Worm (Caenorhabditis elegans) whole organism, young adult: Measurements from ENCODE around the gene F19F10.1.

Experiments used
- B0336.3 ChIP-seq: fragments of 200-800 bp; sonication (Bioruptor generic); IDR thresholded peaks from 2 replicates; pipeline ENCODE4 v1.3.6; 2022; ENCODE audit warnings: missing genetic modification characterization, missing compliant biosample characterization
- C17E4.6 ChIP-seq: fragments of 200-800 bp; sonication (Bioruptor generic); IDR thresholded peaks from 2 replicates; pipeline ENCODE4 v1.3.6; 2022; ENCODE audit warnings: missing genetic modification reagents, missing genetic modification characterization, missing compliant biosample characterization
- F37B4.10 ChIP-seq: fragments of 200-800 bp; sonication (Bioruptor generic); IDR thresholded peaks from 2 replicates; pipeline ENCODE4 v1.3.6; 2022; ENCODE audit warnings: missing genetic modification characterization, missing compliant biosample characterization
- F57A8.1 ChIP-seq: fragments of 200-800 bp; sonication (Bioruptor generic); optimal IDR thresholded peaks from 2 replicates; lab custom pipeline; 2018; ENCODE audit warnings: mild to moderate bottlenecking, missing genetic modification characterization, moderate library complexity, missing compliant biosample characterization
- F57C9.4 ChIP-seq: sonication (generic microtip); optimal IDR thresholded peaks from 2 replicates; lab custom pipeline; 2017; ENCODE audit warnings: mild to moderate bottlenecking, missing genetic modification characterization, missing compliant biosample characterization
- T26A5.8 ChIP-seq: sonication (generic microtip); optimal IDR thresholded peaks from 2 replicates; lab custom pipeline; 2016; ENCODE audit warnings: missing genetic modification characterization, missing compliant biosample characterization
- Y53F4B.3 ChIP-seq: fragments of 200-800 bp; sonication (Bioruptor generic); IDR thresholded peaks from 2 replicates; pipeline ENCODE4 v1.3.6; 2022; ENCODE audit warnings: missing genetic modification reagents, missing genetic modification characterization, missing compliant biosample characterization
- Y67H2A.10 ChIP-seq: fragments of 200-800 bp; sonication (Bioruptor generic); conservative IDR thresholded peaks from 2 replicates; pipeline ENCODE4 v1.3.6; 2022; ENCODE audit warnings: missing genetic modification reagents, missing genetic modification characterization, missing compliant biosample characterization
- Y79H2A.3 ChIP-seq: fragments of 200-800 bp; sonication (Bioruptor generic); conservative IDR thresholded peaks from 2 replicates; pipeline ENCODE4 v1.3.6; 2022; ENCODE audit warnings: missing genetic modification reagents, missing genetic modification characterization, missing compliant biosample characterization
- akir-1 ChIP-seq: fragments of 200-800 bp; sonication (Bioruptor generic); optimal IDR thresholded peaks from 2 replicates; lab custom pipeline; 2018; ENCODE audit warnings: mild to moderate bottlenecking, missing genetic modification characterization, moderate library complexity, missing compliant biosample characterization
- aptf-3 ChIP-seq: fragments of 200-800 bp; sonication (Bioruptor generic); IDR thresholded peaks from 2 replicates; pipeline ENCODE4 v1.3.6; 2022; ENCODE audit warnings: missing genetic modification characterization, missing compliant biosample characterization
- athp-1 ChIP-seq: sonication (generic microtip); optimal IDR thresholded peaks from 2 replicates; lab custom pipeline; 2017; ENCODE audit warnings: mild to moderate bottlenecking, missing genetic modification characterization, missing compliant biosample characterization
- ccch-3 ChIP-seq: fragments of 200-800 bp; sonication (Bioruptor generic); optimal IDR thresholded peaks from 2 replicates; lab custom pipeline; 2018; ENCODE audit warnings: mild to moderate bottlenecking, missing genetic modification characterization, missing compliant biosample characterization
- cebp-2 ChIP-seq: fragments of 200-800 bp; sonication (Bioruptor generic); IDR thresholded peaks from 2 replicates; pipeline ENCODE4 v1.3.6; 2022; ENCODE audit warnings: missing genetic modification characterization, missing compliant biosample characterization
- ceh-100 ChIP-seq: fragments of 200-800 bp; sonication (Bioruptor generic); IDR thresholded peaks from 2 replicates; pipeline ENCODE4 v1.3.6; 2022; ENCODE audit warnings: missing genetic modification reagents, missing genetic modification characterization, missing compliant biosample characterization
- ceh-27 ChIP-seq: fragments of 200-800 bp; sonication (Bioruptor generic); optimal IDR thresholded peaks from 2 replicates; lab custom pipeline; 2018; ENCODE audit warnings: mild to moderate bottlenecking, missing genetic modification characterization, moderate library complexity, missing compliant biosample characterization
- ceh-40 ChIP-seq: fragments of 200-800 bp; sonication (Bioruptor generic); IDR thresholded peaks from 2 replicates; pipeline ENCODE4 v1.3.6; 2022; ENCODE audit warnings: missing genetic modification characterization, missing compliant biosample characterization
- ceh-58 ChIP-seq: fragments of 200-800 bp; sonication (Bioruptor generic); IDR thresholded peaks from 2 replicates; pipeline ENCODE4 v1.3.6; 2022; ENCODE audit warnings: missing genetic modification characterization, missing compliant biosample characterization
- ceh-79 ChIP-seq: sonication (generic microtip); optimal IDR thresholded peaks from 2 replicates; lab custom pipeline; 2017; ENCODE audit warnings: mild to moderate bottlenecking, missing genetic modification characterization, missing compliant biosample characterization
- chd-7 ChIP-seq: sonication (generic microtip); optimal IDR thresholded peaks from 2 replicates; lab custom pipeline; 2016; ENCODE audit warnings: mild to moderate bottlenecking, missing genetic modification characterization, moderate library complexity, missing compliant biosample characterization
- dpl-1 ChIP-seq: fragments of 150-350 bp; optimal IDR thresholded peaks from 2 replicates; lab custom pipeline; 2014; ENCODE audit warnings: missing biosample characterization, missing genetic modification reagents, missing genetic modification characterization
- efl-1 ChIP-seq: fragments of 150-350 bp; optimal IDR thresholded peaks from 2 replicates; lab custom pipeline; 2014; ENCODE audit warnings: missing biosample characterization, missing genetic modification reagents, missing genetic modification characterization
- egl-44 ChIP-seq: fragments of 200-800 bp; sonication (Bioruptor generic); IDR thresholded peaks from 2 replicates; pipeline ENCODE4 v1.3.6; 2022; ENCODE audit warnings: missing genetic modification reagents, missing genetic modification characterization, missing compliant biosample characterization
- gei-17 ChIP-seq: fragments of 200-800 bp; sonication (Bioruptor generic); optimal IDR thresholded peaks from 2 replicates; lab custom pipeline; 2018; ENCODE audit warnings: mild to moderate bottlenecking, missing genetic modification characterization, missing compliant biosample characterization
- hmg-20 ChIP-seq: fragments of 200-800 bp; sonication (Bioruptor generic); IDR thresholded peaks from 2 replicates; pipeline ENCODE4 v1.3.6; 2022; ENCODE audit warnings: missing genetic modification reagents, missing genetic modification characterization, missing compliant biosample characterization
- hrde-1 ChIP-seq: sonication (generic microtip); optimal IDR thresholded peaks from 2 replicates; lab custom pipeline; 2016; ENCODE audit warnings: missing genetic modification characterization, mild to moderate bottlenecking, missing compliant biosample characterization, moderate library complexity, missing genotype, missing genetic modification reagents, borderline replicate concordance
- hsf-1 ChIP-seq: fragments of 200-800 bp; sonication (Bioruptor generic); IDR thresholded peaks from 2 replicates; pipeline ENCODE4 v1.3.6; 2022; ENCODE audit warnings: missing genetic modification reagents, missing genetic modification characterization, missing compliant biosample characterization
- let-526 ChIP-seq: fragments of 200-800 bp; sonication (Bioruptor generic); IDR thresholded peaks from 2 replicates; pipeline ENCODE4 v1.3.6; 2022; ENCODE audit warnings: missing genetic modification reagents, missing genetic modification characterization, missing compliant biosample characterization
- lin-26 ChIP-seq: fragments of 200-800 bp; sonication (Bioruptor generic); IDR thresholded peaks from 2 replicates; pipeline ENCODE4 v1.3.6; 2022; ENCODE audit warnings: missing genetic modification reagents, missing genetic modification characterization, missing compliant biosample characterization
- madf-6 ChIP-seq: fragments of 200-800 bp; sonication (Bioruptor generic); IDR thresholded peaks from 2 replicates; pipeline ENCODE4 v1.3.6; 2022; ENCODE audit warnings: missing genetic modification reagents, missing genetic modification characterization, missing compliant biosample characterization
- madf-8 ChIP-seq: fragments of 200-800 bp; sonication (Bioruptor generic); conservative IDR thresholded peaks from 2 replicates; pipeline ENCODE4 v1.3.6; 2022; ENCODE audit warnings: missing genetic modification reagents, missing genetic modification characterization, missing compliant biosample characterization
- nhr-179 ChIP-seq: sonication (generic microtip); optimal IDR thresholded peaks from 2 replicates; lab custom pipeline; 2016; ENCODE audit warnings: mild to moderate bottlenecking, missing genetic modification characterization, missing compliant biosample characterization
- nhr-27 ChIP-seq: fragments of 200-800 bp; sonication (Bioruptor generic); optimal IDR thresholded peaks from 2 replicates; lab custom pipeline; 2018; ENCODE audit warnings: mild to moderate bottlenecking, missing genetic modification characterization, moderate library complexity, missing compliant biosample characterization
- nhr-80 ChIP-seq: sonication (generic microtip); optimal IDR thresholded peaks from 2 replicates; lab custom pipeline; 2016; ENCODE audit warnings: missing genetic modification characterization, missing compliant biosample characterization
- pbrm-1 ChIP-seq: fragments of 200-800 bp; sonication (Bioruptor generic); IDR thresholded peaks from 2 replicates; pipeline ENCODE4 v1.3.6; 2022; ENCODE audit warnings: missing genetic modification reagents, missing genetic modification characterization, missing compliant biosample characterization
- sdz-38 ChIP-seq: sonication (generic microtip); optimal IDR thresholded peaks from 2 replicates; lab custom pipeline; 2016; ENCODE audit warnings: missing genotype, missing genetic modification characterization, missing compliant biosample characterization
- sea-2 ChIP-seq: fragments of 200-800 bp; sonication (Bioruptor generic); IDR thresholded peaks from 2 replicates; pipeline ENCODE4 v1.3.6; 2022; ENCODE audit warnings: missing genetic modification characterization, missing compliant biosample characterization
- snpc-1.3 ChIP-seq: sonication (generic microtip); optimal IDR thresholded peaks from 2 replicates; lab custom pipeline; 2017; ENCODE audit warnings: missing genetic modification characterization, mild to moderate bottlenecking, missing compliant biosample characterization, antibody characterized with exemption, moderate library complexity, missing genotype, missing genetic modification reagents; ENCODE audit not compliant: insufficient read depth
- tbp1 ChIP-seq: fragments of 200-800 bp; sonication (Bioruptor generic); optimal IDR thresholded peaks from 2 replicates; lab custom pipeline; 2018; ENCODE audit warnings: mild to moderate bottlenecking, missing genetic modification characterization, missing compliant biosample characterization
- tbx-9 ChIP-seq: sonication (generic microtip); optimal IDR thresholded peaks from 2 replicates; lab custom pipeline; 2016; ENCODE audit warnings: borderline replicate concordance, missing genetic modification characterization, inconsistent platforms, missing compliant biosample characterization
- unc-130 ChIP-seq: sonication (generic microtip); optimal IDR thresholded peaks from 2 replicates; lab custom pipeline; 2016; ENCODE audit warnings: missing genetic modification reagents, missing genetic modification characterization, missing compliant biosample characterization
- unc-62 ChIP-seq: fragments of 150-350 bp; optimal IDR thresholded peaks from 2 replicates; lab custom pipeline; 2014; ENCODE audit warnings: missing biosample characterization, missing genetic modification reagents, missing genetic modification characterization
- xnd-1 ChIP-seq: sonication (generic microtip); optimal IDR thresholded peaks from 2 replicates; lab custom pipeline; 2016; ENCODE audit warnings: missing genotype, missing genetic modification reagents, missing genetic modification characterization, missing compliant biosample characterization
- zfh-2 ChIP-seq: fragments of 200-800 bp; sonication (Bioruptor generic); conservative IDR thresholded peaks from 2 replicates; pipeline ENCODE4 v1.3.6; 2022; ENCODE audit warnings: missing genetic modification reagents, missing genetic modification characterization, missing compliant biosample characterization
- ztf-22 ChIP-seq: fragments of 200-800 bp; sonication (Bioruptor generic); optimal IDR thresholded peaks from 2 replicates; lab custom pipeline; 2018; ENCODE audit warnings: mild to moderate bottlenecking, missing genetic modification characterization, moderate library complexity, missing compliant biosample characterization
- ztf-26 ChIP-seq: sonication (generic microtip); optimal IDR thresholded peaks from 2 replicates; lab custom pipeline; 2017; ENCODE audit warnings: missing genetic modification characterization, missing compliant biosample characterization

Gene F19F10.1

ce11 chrV:7600149-7600548 is 37.1 kb downstream of the F19F10.1 start, which contains the start of gene C50E3.9:
C50E3.9 (minus strand) TSS chrV:7600249.
- TF ChIP-seq pbrm-1 (GFP tag; lab: Robert Waterston, UW) (no peak), aptf-3 (GFP tag; lab: Robert Waterston, UW) (no peak), akir-1 (no peak), let-526 (GFP tag; lab: Robert Waterston, UW) (no peak), F37B4.10 (no peak), hsf-1 (no peak), ceh-100 (GFP tag; lab: Robert Waterston, UW) (no peak), ceh-79 (tag; lab: Kevin White, UChicago) (no peak)

ce11 chrV:7601443-7601842 is 38.4 kb downstream of the F19F10.1 start, which contains the start of gene scl-26:
scl-26 (minus strand) TSS chrV:7601543.
- no peak for TF ChIP-seq snpc-1.3 (tag; lab: Kevin White, UChicago)
- no peak for TF ChIP-seq unc-62 (GFP tag; lab: Kevin White, UChicago)
- no peak for TF ChIP-seq tbp1 (GFP tag; lab: Kevin White, UChicago)
- no peak for TF ChIP-seq egl-44 (GFP tag; lab: Robert Waterston, UW)
- TF ChIP-seq sea-2 (GFP tag; lab: Robert Waterston, UW) = no peak
- TF ChIP-seq zfh-2 (GFP tag; lab: Robert Waterston, UW) = no peak
- no peak for TF ChIP-seq athp-1 (tag; lab: Kevin White, UChicago)
- no peak for TF ChIP-seq C17E4.6
- no peak for TF ChIP-seq cebp-2 (GFP tag; lab: Robert Waterston, UW)
- no peak for TF ChIP-seq ceh-27 (GFP tag; lab: Kevin White, UChicago)
- TF ChIP-seq T26A5.8 (tag; lab: Kevin White, UChicago) = no peak
- no peak for TF ChIP-seq B0336.3 (GFP tag; lab: Robert Waterston, UW)
- TF ChIP-seq ceh-58 (GFP tag; lab: Robert Waterston, UW) = no peak
- TF ChIP-seq gei-17 (GFP tag; lab: Kevin White, UChicago) = no peak
- TF ChIP-seq F37B4.10 = no peak
- no peak for TF ChIP-seq lin-26 (GFP tag; lab: Robert Waterston, UW)

ce11 chrV:7603404-7603803 is 40.4 kb downstream of the F19F10.1 start, which contains the start of gene C50E3.11:
C50E3.11 (minus strand) TSS chrV:7603486.
- peak; percentile 28 for TF ChIP-seq dpl-1 (GFP tag; lab: Kevin White, UChicago)
- TF ChIP-seq efl-1 (GFP tag; lab: Kevin White, UChicago) = peak; percentile 86
- TF ChIP-seq madf-8 (GFP tag; lab: Robert Waterston, UW) = peak; percentile 26; the same call in 1 of the 2 replicates
- TF ChIP-seq madf-6 = peak; percentile 84
- TF ChIP-seq nhr-80 (tag; lab: Kevin White, UChicago) = no peak
- TF ChIP-seq, all 124 proteins: peak for 4

- no peak for TF ChIP-seq ceh-40 (GFP tag; lab: Robert Waterston, UW)
- no peak for TF ChIP-seq ztf-26 (tag; lab: Kevin White, UChicago)
- TF ChIP-seq xnd-1 (tag; lab: Kevin White, UChicago) = no peak
- no peak for TF ChIP-seq ztf-22 (GFP tag; lab: Kevin White, UChicago)
- no peak for TF ChIP-seq nhr-179 (tag; lab: Kevin White, UChicago)
- no peak for TF ChIP-seq hrde-1 (tag; lab: Kevin White, UChicago)
- no peak for TF ChIP-seq tbx-9 (tag; lab: Kevin White, UChicago)
- no peak for TF ChIP-seq unc-130
- TF ChIP-seq Y53F4B.3 = no peak
- TF ChIP-seq Y79H2A.3 (GFP tag; lab: Robert Waterston, UW) = no peak
- no peak for TF ChIP-seq Y67H2A.10 (GFP tag; lab: Robert Waterston, UW)
- TF ChIP-seq F57C9.4 = no peak
- TF ChIP-seq sdz-38 (tag; lab: Kevin White, UChicago) = no peak
- no peak for TF ChIP-seq nhr-27 (tag; lab: Kevin White, UChicago)
- TF ChIP-seq aptf-3 (GFP tag; lab: Robert Waterston, UW) = no peak
- no peak for TF ChIP-seq chd-7 (tag; lab: Kevin White, UChicago)
- TF ChIP-seq hmg-20 (GFP tag; lab: Robert Waterston, UW) = no peak
- TF ChIP-seq F57A8.1 (GFP tag; lab: Kevin White, UChicago) = no peak
- no peak for TF ChIP-seq ccch-3 (GFP tag; lab: Kevin White, UChicago)
- TF ChIP-seq, all 124 proteins: peak for 0
Measured at ce11 chrV:7604858-7605257, 41.8 kb downstream of the F19F10.1 start, which contains the start of gene clec-213. clec-213 (plus strand) TSS chrV:7605158.
